Fruit fly (Drosophila melanogaster) whole organism, embryonic: Measurements from ENCODE around the gene Nadsyn.

Experiments used
- BEAF-32 ChIP-seq: fragments of 200-800 bp; sonication (Bioruptor generic); optimal IDR thresholded peaks from 3 replicates; lab custom pipeline; 2017; ENCODE audit warnings: missing biosample characterization, missing genetic modification characterization, mild to moderate bottlenecking, moderate library complexity, missing genetic modification reagents
- CG12071 ChIP-seq: fragments of 200-800 bp; sonication (Bioruptor generic); optimal IDR thresholded peaks from 3 replicates; lab custom pipeline; 2018; ENCODE audit warnings: missing biosample characterization, mild to moderate bottlenecking, missing genetic modification characterization
- CG13296 ChIP-seq: fragments of 200-800 bp; sonication (Bioruptor generic); optimal IDR thresholded peaks from 3 replicates; lab custom pipeline; 2018; ENCODE audit warnings: missing biosample characterization, mild to moderate bottlenecking, missing genetic modification characterization
- CG14710 ChIP-seq: fragments of 200-800 bp; sonication (Bioruptor generic); optimal IDR thresholded peaks from 3 replicates; lab custom pipeline; 2019; ENCODE audit warnings: missing biosample characterization, mild to moderate bottlenecking, missing genetic modification characterization, moderate library complexity
- CG17829 ChIP-seq: fragments of 200-800 bp; optimal IDR thresholded peaks from 2 replicates; lab custom pipeline; 2019; ENCODE audit warnings: missing biosample characterization, mild to moderate bottlenecking, missing genetic modification characterization, moderate library complexity
- CG1832 ChIP-seq: fragments of 200-800 bp; sonication (Bioruptor generic); optimal IDR thresholded peaks from 2 replicates; lab custom pipeline; 2017; ENCODE audit warnings: missing biosample characterization, mild to moderate bottlenecking, missing genetic modification characterization, inconsistent platforms
- CG2875 ChIP-seq: fragments of 200-800 bp; sonication (Bioruptor generic); optimal IDR thresholded peaks from 2 replicates; lab custom pipeline; 2017; ENCODE audit warnings: missing biosample characterization, mild to moderate bottlenecking, missing genetic modification characterization, missing genetic modification reagents
- CG3281 ChIP-seq: fragments of 200-800 bp; sonication (Bioruptor generic); optimal IDR thresholded peaks from 3 replicates; lab custom pipeline; 2017; ENCODE audit warnings: missing biosample characterization, mild to moderate bottlenecking, missing genetic modification characterization
- CG33213 ChIP-seq: fragments of 200-800 bp; sonication (Bioruptor generic); optimal IDR thresholded peaks from 3 replicates; lab custom pipeline; 2016; ENCODE audit warnings: missing biosample characterization, missing genetic modification characterization
- CG34376 ChIP-seq: fragments of 200-800 bp; sonication (Bioruptor generic); optimal IDR thresholded peaks from 2 replicates; lab custom pipeline; 2018; ENCODE audit warnings: missing biosample characterization, mild to moderate bottlenecking, missing genetic modification characterization
- CG4282 ChIP-seq: fragments of 200-800 bp; sonication (Bioruptor generic); optimal IDR thresholded peaks from 2 replicates; lab custom pipeline; 2016; ENCODE audit warnings: missing biosample characterization, missing genetic modification characterization
- CG43689 ChIP-seq: fragments of 200-800 bp; sonication (Bioruptor generic); IDR thresholded peaks from 2 replicates; pipeline ENCODE4 v1.3.6; 2022; ENCODE audit warnings: missing biosample characterization, missing genetic modification characterization
- CG4707 ChIP-seq: fragments of 200-800 bp; sonication (Bioruptor generic); optimal IDR thresholded peaks from 2 replicates; lab custom pipeline; 2018; ENCODE audit warnings: missing biosample characterization, mild to moderate bottlenecking, missing genetic modification characterization, moderate library complexity
- CG6683 ChIP-seq: fragments of 200-800 bp; sonication (Bioruptor generic); optimal IDR thresholded peaks from 2 replicates; lab custom pipeline; 2017; ENCODE audit warnings: missing biosample characterization, mild to moderate bottlenecking, missing genetic modification characterization, missing genetic modification reagents
- CG9215 ChIP-seq: fragments of 200-800 bp; sonication (Bioruptor generic); IDR thresholded peaks from 2 replicates; pipeline ENCODE4 v1.3.6; 2022; ENCODE audit warnings: missing biosample characterization, missing genetic modification characterization
- CG9609 ChIP-seq: fragments of 200-800 bp; sonication (Bioruptor generic); optimal IDR thresholded peaks from 3 replicates; lab custom pipeline; 2016; ENCODE audit warnings: missing biosample characterization, missing genetic modification characterization
- Chrac-16 ChIP-seq: fragments of 200-800 bp; sonication (Bioruptor generic); optimal IDR thresholded peaks from 3 replicates; lab custom pipeline; 2016; ENCODE audit warnings: missing biosample characterization, missing genetic modification characterization
- Dbx ChIP-seq: fragments of 200-800 bp; sonication (Bioruptor generic); IDR thresholded peaks from 3 replicates; pipeline ENCODE4 v1.3.6; 2022; ENCODE audit warnings: missing biosample characterization, missing genetic modification characterization
- E2f1 ChIP-seq: fragments of 200-800 bp; sonication (Bioruptor generic); IDR thresholded peaks from 2 replicates; pipeline ENCODE4 v1.3.6; 2022; ENCODE audit warnings: missing biosample characterization, missing genetic modification characterization
- Fer2 ChIP-seq: fragments of 200-800 bp; sonication (Bioruptor generic); optimal IDR thresholded peaks from 2 replicates; lab custom pipeline; 2018; ENCODE audit warnings: missing biosample characterization, mild to moderate bottlenecking, missing genetic modification characterization, moderate library complexity
- GATAe ChIP-seq: fragments of 200-800 bp; sonication (Bioruptor generic); conservative IDR thresholded peaks from 2 replicates; pipeline ENCODE4 v1.3.6; 2022; ENCODE audit warnings: missing biosample characterization, missing genetic modification characterization
- MESR4 ChIP-seq: fragments of 200-800 bp; sonication (Bioruptor generic); optimal IDR thresholded peaks from 2 replicates; lab custom pipeline; 2018; ENCODE audit warnings: missing biosample characterization, mild to moderate bottlenecking, missing genetic modification characterization, moderate library complexity
- Mrtf ChIP-seq: fragments of 200-800 bp; sonication (Bioruptor generic); IDR thresholded peaks from 3 replicates; pipeline ENCODE4 v1.3.6; 2022; ENCODE audit warnings: missing biosample characterization, missing genetic modification characterization
- Neu2 ChIP-seq: fragments of 200-800 bp; sonication (Bioruptor generic); optimal IDR thresholded peaks from 3 replicates; lab custom pipeline; 2016; ENCODE audit warnings: missing biosample characterization, missing genetic modification characterization, borderline replicate concordance
- Nf-YA ChIP-seq: fragments of 200-800 bp; sonication (Bioruptor generic); IDR thresholded peaks from 2 replicates; pipeline ENCODE4 v1.3.6; 2022; ENCODE audit warnings: missing biosample characterization, missing genetic modification characterization
- Vsx1 ChIP-seq: fragments of 200-800 bp; sonication (Bioruptor generic); optimal IDR thresholded peaks from 2 replicates; lab custom pipeline; 2017; ENCODE audit warnings: missing biosample characterization, mild to moderate bottlenecking, missing genetic modification characterization, missing genetic modification reagents
- al ChIP-seq: fragments of 200-800 bp; sonication (Bioruptor generic); IDR thresholded peaks from 2 replicates; pipeline ENCODE4 v1.3.6; 2022; ENCODE audit warnings: missing biosample characterization, missing genetic modification characterization
- bigmax ChIP-seq: fragments of 200-800 bp; sonication (Bioruptor generic); optimal IDR thresholded peaks from 2 replicates; lab custom pipeline; 2018; ENCODE audit warnings: missing biosample characterization, mild to moderate bottlenecking, missing genetic modification characterization
- chm ChIP-seq: fragments of 200-800 bp; sonication (Bioruptor generic); IDR thresholded peaks from 2 replicates; pipeline ENCODE4 v1.3.6; 2022; ENCODE audit warnings: missing biosample characterization, missing genetic modification characterization
- chn ChIP-seq: fragments of 200-800 bp; sonication (Bioruptor generic); optimal IDR thresholded peaks from 2 replicates; lab custom pipeline; 2016; ENCODE audit warnings: missing biosample characterization, missing genetic modification characterization
- dimm ChIP-seq: fragments of 200-800 bp; sonication (Bioruptor generic); IDR thresholded peaks from 2 replicates; pipeline ENCODE4 v1.3.6; 2022; ENCODE audit warnings: missing biosample characterization, missing genetic modification characterization
- emc ChIP-seq: fragments of 200-800 bp; sonication (Bioruptor generic); optimal IDR thresholded peaks from 2 replicates; lab custom pipeline; 2016; ENCODE audit warnings: missing biosample characterization, missing genetic modification characterization
- eve ChIP-seq, 2 experiments: fragments of >200 bp; optimal IDR thresholded peaks; 2 replicates each; lab custom pipeline; 2017; ENCODE audit warnings: missing biosample characterization in 2 of 2, missing genetic modification characterization in 2 of 2
- exex ChIP-seq: fragments of 200-800 bp; sonication (Bioruptor generic); optimal IDR thresholded peaks from 4 replicates; lab custom pipeline; 2018; ENCODE audit warnings: missing biosample characterization, mild to moderate bottlenecking, missing genetic modification characterization, moderate library complexity
- fd96Cb ChIP-seq: fragments of 200-800 bp; sonication (Bioruptor generic); optimal IDR thresholded peaks from 2 replicates; lab custom pipeline; 2018; ENCODE audit warnings: missing biosample characterization, mild to moderate bottlenecking, missing genetic modification characterization, moderate library complexity
- grn ChIP-seq: fragments of 200-800 bp; sonication (Bioruptor generic); optimal IDR thresholded peaks from 3 replicates; lab custom pipeline; 2017; ENCODE audit warnings: missing biosample characterization, missing genetic modification characterization
- gro ChIP-seq: fragments of 200-800 bp; sonication (Bioruptor generic); optimal IDR thresholded peaks from 2 replicates; lab custom pipeline; 2016; ENCODE audit warnings: missing biosample characterization, missing genetic modification characterization
- hbn ChIP-seq: fragments of 200-800 bp; sonication (Bioruptor generic); IDR thresholded peaks from 2 replicates; pipeline ENCODE4 v1.3.6; 2022; ENCODE audit warnings: missing biosample characterization, missing genetic modification characterization; ENCODE audit not compliant: partially characterized antibody
- hkb ChIP-seq, 2 experiments: fragments of 200-800 bp in 1 of 2; fragments of >200 bp in 1 of 2; sonication (Bioruptor generic) in 1 of 2; IDR thresholded peaks in 1 of 2; optimal IDR thresholded peaks in 1 of 2; 2 replicates each; pipeline versions ENCODE4 v1.3.6 to Lab custom; 2017 to 2022; ENCODE audit warnings: missing biosample characterization in 1 of 2, missing genetic modification characterization in 1 of 2
- mirr ChIP-seq: fragments of 200-800 bp; sonication (Bioruptor generic); optimal IDR thresholded peaks from 3 replicates; lab custom pipeline; 2018; ENCODE audit warnings: missing biosample characterization, mild to moderate bottlenecking, missing genetic modification characterization
- nerfin-1 ChIP-seq: fragments of 200-800 bp; sonication (Bioruptor generic); optimal IDR thresholded peaks from 3 replicates; lab custom pipeline; 2019; ENCODE audit warnings: missing biosample characterization, mild to moderate bottlenecking, missing genetic modification characterization, moderate library complexity
- nom ChIP-seq: fragments of 200-800 bp; sonication (Bioruptor generic); optimal IDR thresholded peaks from 2 replicates; lab custom pipeline; 2017; ENCODE audit warnings: missing biosample characterization, missing genetic modification characterization, mild to moderate bottlenecking, moderate library complexity, missing genetic modification reagents
- onecut ChIP-seq: fragments of 200-800 bp; sonication (Bioruptor generic); IDR thresholded peaks from 2 replicates; pipeline ENCODE4 v1.3.6; 2022; ENCODE audit warnings: missing biosample characterization, missing genetic modification characterization
- pzg ChIP-seq: fragments of 200-800 bp; sonication (Bioruptor generic); optimal IDR thresholded peaks from 3 replicates; lab custom pipeline; 2018; ENCODE audit warnings: missing biosample characterization, mild to moderate bottlenecking, missing genetic modification characterization, moderate library complexity
- sug ChIP-seq: fragments of 200-800 bp; optimal IDR thresholded peaks from 2 replicates; lab custom pipeline; 2019; ENCODE audit warnings: missing biosample characterization, mild to moderate bottlenecking, missing genetic modification characterization, moderate library complexity
- tio ChIP-seq: fragments of 200-800 bp; sonication (Bioruptor generic); optimal IDR thresholded peaks from 2 replicates; lab custom pipeline; 2017; ENCODE audit warnings: missing biosample characterization, missing genetic modification characterization, inconsistent platforms
- tna ChIP-seq: fragments of 200-800 bp; sonication (Bioruptor generic); IDR thresholded peaks from 2 replicates; pipeline ENCODE4 v1.3.6; 2022; ENCODE audit warnings: missing biosample characterization, missing genetic modification characterization; ENCODE audit not compliant: partially characterized antibody
- toy ChIP-seq: fragments of 200-800 bp; sonication (Bioruptor generic); IDR thresholded peaks from 2 replicates; pipeline ENCODE4 v1.3.6; 2022; ENCODE audit warnings: missing biosample characterization, missing genetic modification characterization
- trh ChIP-seq: fragments of 200-800 bp; sonication (Bioruptor generic); optimal IDR thresholded peaks from 2 replicates; lab custom pipeline; 2016; ENCODE audit warnings: missing biosample characterization, missing genetic modification characterization

Nadsyn gene

dm6 chrX:13740992-13741391 lies 22.9 kb upstream of the Nadsyn start:
- no peak for TF ChIP-seq hkb (optimal IDR thresholded peaks at IDR 0.05; lab: Kevin White, UChicago)
- TF ChIP-seq hkb (GFP tag; IDR thresholded peaks at IDR 0.05; lab: Robert Waterston, UW), result no peak
- TF ChIP-seq Chrac-16, result no peak
- TF ChIP-seq pzg (GFP tag; lab: Kevin White, UChicago), result no peak
- no peak for TF ChIP-seq CG9215 (GFP tag; lab: Robert Waterston, UW)
- no peak for TF ChIP-seq tio
- peak; percentile 15 for TF ChIP-seq grn (GFP tag; lab: Kevin White, UChicago)
- TF ChIP-seq CG12071 (GFP tag; lab: Kevin White, UChicago), result no peak
- no peak for TF ChIP-seq chm (GFP tag; lab: Robert Waterston, UW)
- peak; percentile 16; the same call in 1 of the 2 replicates for TF ChIP-seq GATAe (GFP tag; lab: Robert Waterston, UW)
- no peak for TF ChIP-seq E2f1 (GFP tag; lab: Robert Waterston, UW)
- TF ChIP-seq CG17829, result no peak
- no peak for TF ChIP-seq CG1832 (GFP tag; lab: Kevin White, UChicago)
- no peak for TF ChIP-seq CG43689 (GFP tag; lab: Robert Waterston, UW)
- no peak for TF ChIP-seq hbn (GFP tag; lab: Robert Waterston, UW)
- TF ChIP-seq Vsx1 (GFP tag; lab: Kevin White, UChicago), result peak; percentile 63
- TF ChIP-seq sug (tag; lab: Kevin White, UChicago), result peak; percentile 11
- no peak for TF ChIP-seq CG13296 (GFP tag; lab: Kevin White, UChicago)
- no peak for TF ChIP-seq emc (GFP tag; lab: Kevin White, UChicago)
- TF ChIP-seq mirr (GFP tag; lab: Kevin White, UChicago), result peak; percentile 26
- TF ChIP-seq CG34376 (GFP tag; lab: Kevin White, UChicago), result peak; percentile 16
- peak; percentile 92 for TF ChIP-seq exex (tag; lab: Kevin White, UChicago)
- TF ChIP-seq, all 482 proteins: peak for 7

- peak; percentile 89 for TF ChIP-seq Mrtf (GFP tag; lab: Robert Waterston, UW)
- TF ChIP-seq bigmax (GFP tag; lab: Kevin White, UChicago), result no peak
- no peak; the same call in 1 of the 2 replicates for TF ChIP-seq dimm (GFP tag; lab: Robert Waterston, UW)
- no peak for TF ChIP-seq tna (GFP tag; lab: Robert Waterston, UW)
- peak; percentile 68 for TF ChIP-seq toy (GFP tag; lab: Robert Waterston, UW)
- no peak for TF ChIP-seq Neu2 (GFP tag; lab: Kevin White, UChicago)
- peak; percentile 47 for TF ChIP-seq CG2875 (GFP tag; lab: Kevin White, UChicago)
- peak; percentile 67 for TF ChIP-seq Fer2 (tag; lab: Kevin White, UChicago)
- TF ChIP-seq onecut (GFP tag; lab: Robert Waterston, UW), result peak; percentile 86
- TF ChIP-seq CG33213 (GFP tag; lab: Kevin White, UChicago), result peak; percentile 47
- no peak for TF ChIP-seq eve (GFP tag; optimal IDR thresholded peaks at IDR 0.05; lab: Kevin White, UChicago)
- TF ChIP-seq nom, result peak; percentile 97
- peak; percentile 33 for TF ChIP-seq nerfin-1 (tag; lab: Kevin White, UChicago)
- TF ChIP-seq Dbx (GFP tag; lab: Robert Waterston, UW), result peak; percentile 79
- no peak for TF ChIP-seq trh (GFP tag; lab: Kevin White, UChicago)
- TF ChIP-seq MESR4 (GFP tag; lab: Kevin White, UChicago), result peak; percentile 32
- TF ChIP-seq CG14710, result peak; percentile 26
- TF ChIP-seq al (GFP tag; lab: Robert Waterston, UW), result peak; percentile 63; the same call in 1 of the 2 replicates
- no peak for TF ChIP-seq gro (GFP tag; lab: Kevin White, UChicago)
- peak; percentile 65 for TF ChIP-seq fd96Cb (tag; lab: Kevin White, UChicago)
- peak; percentile 72 for TF ChIP-seq chn (GFP tag; lab: Kevin White, UChicago)
- peak; percentile 55 for TF ChIP-seq CG6683
- TF ChIP-seq CG9609, result peak; percentile 76
- TF ChIP-seq CG4282 (GFP tag; lab: Kevin White, UChicago), result peak; percentile 55
- TF ChIP-seq Nf-YA (GFP tag; lab: Robert Waterston, UW), result peak; percentile 33; the same call in 1 of the 2 replicates
- peak; percentile 52 for TF ChIP-seq CG4707 (GFP tag; lab: Kevin White, UChicago)
- peak; percentile 71 for TF ChIP-seq CG3281
- no peak for TF ChIP-seq BEAF-32
- peak; percentile 36; the same call in 1 of the 2 replicates for TF ChIP-seq CG43689 (GFP tag; lab: Robert Waterston, UW)
These were observed 22.0 kb upstream of the Nadsyn start for dm6 chrX:13740062-13740461.
